Worm (Caenorhabditis elegans) whole organism, L1 larva: ENCODE data around the gene C14A6.12.

ENCODE experiments used
- C04F5.9 ChIP-seq: sonication (generic microtip); optimal IDR thresholded peaks from 2 replicates; lab custom pipeline; 2016; ENCODE audit warnings: missing genetic modification characterization, missing compliant biosample characterization
- aha-1 ChIP-seq: fragments of 150-350 bp; optimal IDR thresholded peaks from 2 replicates; lab custom pipeline; 2014; ENCODE audit warnings: missing biosample characterization, missing genetic modification characterization
- aly-2 ChIP-seq: fragments of 150-350 bp; optimal IDR thresholded peaks from 2 replicates; lab custom pipeline; 2014; ENCODE audit warnings: missing biosample characterization, missing genetic modification characterization
- ama-1 ChIP-seq: fragments of 150-350 bp; optimal IDR thresholded peaks from 2 replicates; lab custom pipeline; 2014
- ceh-8 ChIP-seq: fragments of 200-800 bp; sonication (Bioruptor generic); optimal IDR thresholded peaks from 2 replicates; lab custom pipeline; 2018; ENCODE audit warnings: mild to moderate bottlenecking, missing genetic modification characterization, moderate library complexity, missing compliant biosample characterization
- ceh-82 ChIP-seq, 3 experiments: fragments of 150-350 bp in 1 of 3; sonication (generic microtip) in 2 of 3; optimal IDR thresholded peaks; 2 replicates each; lab custom pipeline; 2014 to 2017; ENCODE audit warnings: missing biosample characterization in 3 of 3, missing genetic modification characterization in 3 of 3
- ceh-88 ChIP-seq: fragments of 200-800 bp; sonication (Bioruptor generic); IDR thresholded peaks from 2 replicates; pipeline ENCODE4 v1.3.6; 2022; ENCODE audit warnings: missing genetic modification characterization, missing compliant biosample characterization
- ceh-90 ChIP-seq: sonication (generic microtip); optimal IDR thresholded peaks from 2 replicates; lab custom pipeline; 2016; ENCODE audit warnings: missing genetic modification characterization, missing compliant biosample characterization
- dsc-1 ChIP-seq: sonication (generic microtip); optimal IDR thresholded peaks from 2 replicates; lab custom pipeline; 2016; ENCODE audit warnings: mild to moderate bottlenecking, missing genetic modification characterization, missing compliant biosample characterization
- efl-1 ChIP-seq, 4 experiments: fragments of 150-350 bp; optimal IDR thresholded peaks in 3 of 4; peaks in 1 of 4; 1 replicate in 1 of 4; 2 replicates in 3 of 4; lab custom pipeline; 2014; ENCODE audit warnings: missing biosample characterization in 2 of 4, missing genetic modification characterization in 2 of 4, missing genetic modification reagents in 2 of 4
- elt-2 ChIP-seq: sonication (generic microtip); optimal IDR thresholded peaks from 2 replicates; lab custom pipeline; 2016; ENCODE audit warnings: missing genetic modification characterization, mild to moderate bottlenecking, inconsistent platforms, missing compliant biosample characterization, missing genetic modification reagents
- fkh-4 ChIP-seq: sonication (generic microtip); optimal IDR thresholded peaks from 2 replicates; lab custom pipeline; 2016; ENCODE audit warnings: missing compliant biosample characterization, missing genetic modification characterization, borderline replicate concordance
- hlh-4 ChIP-seq: sonication (generic microtip); optimal IDR thresholded peaks from 2 replicates; lab custom pipeline; 2016; ENCODE audit warnings: mild to moderate bottlenecking, missing genetic modification characterization, missing compliant biosample characterization
- irx-1 ChIP-seq: sonication (generic microtip); optimal IDR thresholded peaks from 2 replicates; lab custom pipeline; 2016; ENCODE audit warnings: missing genetic modification characterization, missing compliant biosample characterization
- isw-1 ChIP-seq: fragments of 200-800 bp; sonication (Bioruptor generic); IDR thresholded peaks from 2 replicates; pipeline ENCODE4 v1.3.6; 2022; ENCODE audit warnings: missing genetic modification characterization, missing compliant biosample characterization
- jun-1 ChIP-seq: fragments of 150-350 bp; optimal IDR thresholded peaks from 2 replicates; lab custom pipeline; 2014; ENCODE audit warnings: missing biosample characterization, missing genetic modification reagents, missing genetic modification characterization
- lin-14 ChIP-seq: fragments of 200-800 bp; sonication (Bioruptor generic); optimal IDR thresholded peaks from 2 replicates; lab custom pipeline; 2018; ENCODE audit warnings: mild to moderate bottlenecking, missing genetic modification characterization, moderate library complexity, missing compliant biosample characterization
- lin-15B ChIP-seq: fragments of 150-350 bp; sonication (generic microtip); optimal IDR thresholded peaks from 3 replicates; lab custom pipeline; 2014; ENCODE audit warnings: missing biosample characterization, missing genetic modification characterization
- lin-39 ChIP-seq: fragments of 150-350 bp; optimal IDR thresholded peaks from 2 replicates; lab custom pipeline; 2014; ENCODE audit warnings: missing biosample characterization, missing genetic modification reagents, missing genetic modification characterization
- lir-3 ChIP-seq: sonication (generic microtip); optimal IDR thresholded peaks from 2 replicates; lab custom pipeline; 2016; ENCODE audit warnings: mild to moderate bottlenecking, missing genetic modification characterization, moderate library complexity, missing compliant biosample characterization; ENCODE audit not compliant: poor library complexity
- mab-9 ChIP-seq: fragments of 200-800 bp; sonication (Bioruptor generic); IDR thresholded peaks from 2 replicates; pipeline ENCODE4 v1.3.6; 2022; ENCODE audit warnings: missing genetic modification reagents, missing genetic modification characterization, missing compliant biosample characterization
- mdl-1 ChIP-seq, 2 experiments: fragments of 150-350 bp; optimal IDR thresholded peaks; 2 replicates each; lab custom pipeline; 2014 to 2017; ENCODE audit warnings: missing biosample characterization in 2 of 2, missing genetic modification characterization in 2 of 2, inconsistent platforms in 1 of 2
- nhr-19 ChIP-seq: fragments of 200-800 bp; sonication (Bioruptor generic); conservative IDR thresholded peaks from 2 replicates; pipeline ENCODE4 v1.3.6; 2022; ENCODE audit warnings: missing genetic modification characterization, missing compliant biosample characterization
- nhr-237 ChIP-seq: fragments of 150-350 bp; optimal IDR thresholded peaks from 2 replicates; lab custom pipeline; 2014; ENCODE audit warnings: missing biosample characterization, missing genetic modification characterization
- nhr-28 ChIP-seq: fragments of 150-350 bp; optimal IDR thresholded peaks from 2 replicates; lab custom pipeline; 2014; ENCODE audit warnings: missing biosample characterization, missing genetic modification characterization
- nhr-47 ChIP-seq: sonication (generic microtip); optimal IDR thresholded peaks from 2 replicates; lab custom pipeline; 2016; ENCODE audit warnings: mild to moderate bottlenecking, missing genetic modification characterization, moderate library complexity, missing compliant biosample characterization
- nhr-84 ChIP-seq: sonication (generic microtip); optimal IDR thresholded peaks from 2 replicates; lab custom pipeline; 2017; ENCODE audit warnings: missing biosample characterization, missing genetic modification characterization
- pag-3 ChIP-seq: sonication (generic microtip); optimal IDR thresholded peaks from 2 replicates; lab custom pipeline; 2017; ENCODE audit warnings: missing genetic modification characterization, mild to moderate bottlenecking, missing compliant biosample characterization, antibody characterized with exemption, borderline replicate concordance; ENCODE audit not compliant: insufficient read depth
- snpc-4 ChIP-seq: fragments of 150-350 bp; optimal IDR thresholded peaks from 2 replicates; lab custom pipeline; 2014; ENCODE audit warnings: missing biosample characterization, missing genetic modification characterization
- snu-23 ChIP-seq: sonication (generic microtip); optimal IDR thresholded peaks from 2 replicates; lab custom pipeline; 2016; ENCODE audit warnings: missing genetic modification characterization, missing compliant biosample characterization
- sptf-1 ChIP-seq: fragments of 150-350 bp; optimal IDR thresholded peaks from 2 replicates; lab custom pipeline; 2014; ENCODE audit warnings: missing biosample characterization, missing genetic modification characterization
- sup-37 ChIP-seq: fragments of 200-800 bp; sonication (Bioruptor generic); optimal IDR thresholded peaks from 2 replicates; lab custom pipeline; 2018; ENCODE audit warnings: mild to moderate bottlenecking, missing genetic modification characterization, missing compliant biosample characterization
- tlp-1 ChIP-seq: fragments of 150-350 bp; optimal IDR thresholded peaks from 2 replicates; lab custom pipeline; 2014; ENCODE audit warnings: missing biosample characterization, missing genetic modification characterization
- unc-130 ChIP-seq: fragments of 150-350 bp; optimal IDR thresholded peaks from 2 replicates; lab custom pipeline; 2017; ENCODE audit warnings: missing biosample characterization, missing genetic modification characterization, inconsistent platforms
- unc-30 ChIP-seq: sonication (generic microtip); optimal IDR thresholded peaks from 2 replicates; lab custom pipeline; 2017; ENCODE audit warnings: missing biosample characterization, missing genetic modification characterization
- vab-15 ChIP-seq: sonication (generic microtip); optimal IDR thresholded peaks from 2 replicates; lab custom pipeline; 2017; ENCODE audit warnings: missing genotype, mild to moderate bottlenecking, missing genetic modification characterization, missing compliant biosample characterization
- xbp-1 ChIP-seq: sonication (generic microtip); optimal IDR thresholded peaks from 2 replicates; lab custom pipeline; 2016; ENCODE audit warnings: missing genetic modification characterization, missing compliant biosample characterization
- ztf-11 ChIP-seq, 2 experiments: sonication (generic microtip); optimal IDR thresholded peaks; 2 replicates each; lab custom pipeline; 2016 to 2017; ENCODE audit warnings: missing genetic modification characterization in 2 of 2, missing biosample characterization in 1 of 2, missing compliant biosample characterization in 1 of 2

The C14A6.12 gene

ce11 chrV:18171568-18171967 is 9.1 kb upstream of the C14A6.12 start, which contains the start of gene C14A6.8:
C14A6.8 (minus strand) TSS chrV:18171668.
- no peak for TF ChIP-seq elt-2 (tag; lab: Kevin White, UChicago)
- TF ChIP-seq nhr-237 (tag; lab: Kevin White, UChicago), result no peak
- TF ChIP-seq mdl-1 (tag; optimal IDR thresholded peaks at IDR 0.05; lab: Kevin White, UChicago), result no peak
- no peak for TF ChIP-seq lin-15B (tag; lab: Kevin White, UChicago)
- no peak for TF ChIP-seq efl-1 (optimal IDR thresholded peaks at IDR 0.05; lab: Kevin White, UChicago)
- peak in 1 of 2 experiments; percentile 34 for TF ChIP-seq efl-1 (GFP tag; optimal IDR thresholded peaks at IDR 0.05 in 1 of 2; lab: Kevin White, UChicago)
- TF ChIP-seq ama-1 (lab: Kevin White, UChicago), result no peak
- no peak for TF ChIP-seq snpc-4 (tag; lab: Kevin White, UChicago)
- TF ChIP-seq lir-3 (tag; lab: Kevin White, UChicago), result no peak

ce11 chrV:18168266-18168665 is 5.8 kb upstream of the C14A6.12 start, which contains the start of gene C14A6.7:
C14A6.7 (minus strand) TSS chrV:18168366.
- TF ChIP-seq xbp-1 (tag; lab: Kevin White, UChicago) (no peak), ceh-82 (tag; optimal IDR thresholded peaks at IDR 0.05; lab: Kevin White, UChicago) (no peak), sup-37 (GFP tag; lab: Kevin White, UChicago) (no peak), ceh-90 (tag; lab: Kevin White, UChicago) (no peak), lin-15B (tag; lab: Kevin White, UChicago) (no peak), ceh-88 (no peak), snu-23 (GFP tag; lab: Kevin White, UChicago) (no peak), nhr-47 (no peak), ceh-8 (no peak), vab-15 (tag; lab: Kevin White, UChicago) (no peak), aha-1 (tag; lab: Kevin White, UChicago) (no peak), lin-39 (tag; lab: Kevin White, UChicago) (no peak), elt-2 (tag; lab: Kevin White, UChicago) (no peak), C04F5.9 (tag; lab: Kevin White, UChicago) (no peak), nhr-28 (tag; lab: Kevin White, UChicago) (no peak), jun-1 (tag; lab: Kevin White, UChicago) (no peak)

ce11 chrV:18167161-18167560 is 4.7 kb upstream of the C14A6.12 start, which contains the start of gene C14A6.6:
C14A6.6 (minus strand) TSS chrV:18167261.
- TF ChIP-seq unc-130 (tag; lab: Kevin White, UChicago) (no peak), irx-1 (tag; lab: Kevin White, UChicago) (no peak), C04F5.9 (tag; lab: Kevin White, UChicago) (no peak)
- TF ChIP-seq, all 84 proteins: peak for 0

ce11 chrV:18164758-18165157 is 2.3 kb upstream of the C14A6.12 start, which contains the start of gene C14A6.5:
C14A6.5 (minus strand) TSS chrV:18164858.
- TF ChIP-seq fkh-4 (tag; lab: Kevin White, UChicago) (no peak), lin-14 (GFP tag; lab: Kevin White, UChicago) (no peak), xbp-1 (tag; lab: Kevin White, UChicago) (no peak), ceh-82 (tag; optimal IDR thresholded peaks at IDR 0.05; lab: Kevin White, UChicago) (no peak), ztf-11 (tag; optimal IDR thresholded peaks at IDR 0.05; lab: Kevin White, UChicago) (no peak), sup-37 (GFP tag; lab: Kevin White, UChicago) (no peak), hlh-4 (tag; lab: Kevin White, UChicago) (no peak), unc-30 (no peak), pag-3 (tag; lab: Kevin White, UChicago) (no peak), snu-23 (GFP tag; lab: Kevin White, UChicago) (no peak)

ce11 chrV:18163434-18163833 is 966 bp upstream of the C14A6.12 start:
- TF ChIP-seq fkh-4 (tag; lab: Kevin White, UChicago) (no peak), sptf-1 (tag; lab: Kevin White, UChicago) (no peak), nhr-47 (no peak), efl-1 (optimal IDR thresholded peaks at IDR 0.05; lab: Kevin White, UChicago) (no peak), efl-1 (GFP tag; optimal IDR thresholded peaks at IDR 0.05 in 1 of 2; lab: Kevin White, UChicago) (no peak), tlp-1 (tag; lab: Kevin White, UChicago) (no peak), jun-1 (tag; lab: Kevin White, UChicago) (no peak), aly-2 (tag; lab: Kevin White, UChicago) (no peak), nhr-19 (no peak), isw-1 (GFP tag; lab: Robert Waterston, UW) (no peak), dsc-1 (tag; lab: Kevin White, UChicago) (no peak), mab-9 (no peak), nhr-84 (tag; lab: Kevin White, UChicago) (no peak)
- TF ChIP-seq, all 84 proteins: peak for 0
